Fruit fly (Drosophila melanogaster) whole organism, wandering third instar larva: Measurements from ENCODE around the gene NANS.
A peak's percentile ranks its signal among the peaks of the same experiment; 100 is the strongest.

Experiments
- Abd-B ChIP-seq: fragments of >200 bp; optimal IDR thresholded peaks from 2 replicates; lab custom pipeline; 2017; ENCODE audit warnings: missing biosample characterization, missing genetic modification characterization
- CG32264 ChIP-seq: fragments of 200-800 bp; sonication (Bioruptor generic); optimal IDR thresholded peaks from 2 replicates; lab custom pipeline; 2016; ENCODE audit warnings: missing biosample characterization, missing genetic modification characterization
- CrebA ChIP-seq: fragments of 200-800 bp; sonication (Bioruptor generic); optimal IDR thresholded peaks from 2 replicates; lab custom pipeline; 2016; ENCODE audit warnings: missing biosample characterization, mild to moderate bottlenecking, missing genetic modification characterization, borderline replicate concordance
- Dif ChIP-seq: fragments of 200-275, 200-300 bp; sonication (Bioruptor generic); optimal IDR thresholded peaks from 2 replicates; lab custom pipeline; 2018; ENCODE audit warnings: missing biosample characterization, missing genetic modification characterization; ENCODE audit not compliant: partially characterized antibody
- GATAd ChIP-seq: sonication (Bioruptor generic); optimal IDR thresholded peaks from 2 replicates; lab custom pipeline; 2016; ENCODE audit warnings: missing biosample characterization, missing genetic modification characterization
- Hnf4 ChIP-seq: fragments of 200-800 bp; sonication (Bioruptor generic); optimal IDR thresholded peaks from 2 replicates; lab custom pipeline; 2016; ENCODE audit warnings: missing biosample characterization, mild to moderate bottlenecking, missing genetic modification characterization
- Hr78 ChIP-seq: fragments of >200 bp; optimal IDR thresholded peaks from 2 replicates; lab custom pipeline; 2017; ENCODE audit warnings: missing biosample characterization, missing genetic modification characterization
- Hr83 ChIP-seq: fragments of 200-300 bp; sonication (Bioruptor generic); optimal IDR thresholded peaks from 2 replicates; lab custom pipeline; 2016; ENCODE audit warnings: missing biosample characterization, mild to moderate bottlenecking, missing genetic modification characterization, moderate library complexity; ENCODE audit not compliant: poor library complexity, severe bottlenecking
- Jra ChIP-seq: sonication (Bioruptor generic); optimal IDR thresholded peaks from 2 replicates; lab custom pipeline; 2016; ENCODE audit warnings: missing biosample characterization, missing genetic modification characterization
- Mio ChIP-seq: sonication (Bioruptor generic); optimal IDR thresholded peaks from 2 replicates; lab custom pipeline; 2016; ENCODE audit warnings: missing biosample characterization, missing genetic modification characterization
- Myc ChIP-seq: fragments of >200 bp; optimal IDR thresholded peaks from 2 replicates; lab custom pipeline; 2017
- N ChIP-seq: fragments of >200 bp; optimal IDR thresholded peaks from 2 replicates; lab custom pipeline; 2018; ENCODE audit warnings: missing biosample characterization, missing external identifiers, missing genetic modification characterization
- OdsH ChIP-seq: fragments of 200-800 bp; sonication (Bioruptor generic); optimal IDR thresholded peaks from 2 replicates; lab custom pipeline; 2016; ENCODE audit warnings: missing biosample characterization, mild to moderate bottlenecking, missing genetic modification characterization
- Rel ChIP-seq, 2 experiments: fragments of 200-800 bp; sonication (Bioruptor generic) in 1 of 2; optimal IDR thresholded peaks; 2 replicates in 1 of 2; 3 replicates in 1 of 2; lab custom pipeline; 2016 to 2019; ENCODE audit warnings: mild to moderate bottlenecking in 2 of 2, missing biosample characterization in 2 of 2, missing genetic modification characterization in 2 of 2, moderate library complexity in 1 of 2
- Sp1 ChIP-seq: fragments of 200-800 bp; sonication (Bioruptor generic); optimal IDR thresholded peaks from 3 replicates; lab custom pipeline; 2019; ENCODE audit warnings: missing biosample characterization, mild to moderate bottlenecking, missing genetic modification characterization, moderate library complexity
- br ChIP-seq: fragments of 200-800 bp; sonication (Bioruptor generic); optimal IDR thresholded peaks from 2 replicates; lab custom pipeline; 2016; ENCODE audit warnings: missing biosample characterization, missing genetic modification characterization
- brk ChIP-seq: fragments of 200-800 bp; sonication (Bioruptor generic); optimal IDR thresholded peaks from 2 replicates; lab custom pipeline; 2016; ENCODE audit warnings: missing biosample characterization, mild to moderate bottlenecking, missing genetic modification characterization
- dl ChIP-seq, 2 experiments: fragments of 175-275, 200-275 bp in 1 of 2; fragments of 200-275 bp in 1 of 2; sonication (Bioruptor generic); optimal IDR thresholded peaks; lab custom pipeline; 2018; ENCODE audit warnings: mild to moderate bottlenecking in 2 of 2, missing biosample characterization in 2 of 2, missing genetic modification characterization in 2 of 2, moderate library complexity in 2 of 2; ENCODE audit not compliant: partially characterized antibody in 2 of 2, insufficient read depth in 1 of 2
- dmrt93B ChIP-seq: fragments of 200-800 bp; sonication (Bioruptor generic); optimal IDR thresholded peaks from 2 replicates; lab custom pipeline; 2018; ENCODE audit warnings: missing biosample characterization, mild to moderate bottlenecking, missing genetic modification characterization
- ey ChIP-seq: fragments of 200-800 bp; sonication (Bioruptor generic); optimal IDR thresholded peaks from 2 replicates; lab custom pipeline; 2016; ENCODE audit warnings: missing biosample characterization, missing genetic modification characterization
- foxo ChIP-seq, 2 experiments: fragments of 200-800 bp; sonication (Bioruptor generic); optimal IDR thresholded peaks; 2 replicates in 1 of 2; 3 replicates in 1 of 2; lab custom pipeline; 2016 to 2017; ENCODE audit warnings: missing biosample characterization in 2 of 2, missing genetic modification characterization in 2 of 2
- h ChIP-seq: fragments of 200-800 bp; sonication (Bioruptor generic); optimal IDR thresholded peaks from 3 replicates; lab custom pipeline; 2016; ENCODE audit warnings: missing biosample characterization, mild to moderate bottlenecking, missing genetic modification characterization
- jim ChIP-seq: fragments of 175-275, 200-325 bp; sonication (Bioruptor generic); optimal IDR thresholded peaks from 2 replicates; lab custom pipeline; 2016; ENCODE audit warnings: missing biosample characterization, mild to moderate bottlenecking, missing genetic modification characterization
- lola ChIP-seq: fragments of >200 bp; optimal IDR thresholded peaks from 2 replicates; lab custom pipeline; 2017; ENCODE audit warnings: missing biosample characterization, missing genetic modification characterization
- pan ChIP-seq: fragments of >200 bp; optimal IDR thresholded peaks from 2 replicates; lab custom pipeline; 2017
- psq ChIP-seq: fragments of 200-800 bp; sonication (Bioruptor generic); optimal IDR thresholded peaks from 3 replicates; lab custom pipeline; 2017; ENCODE audit warnings: missing biosample characterization, mild to moderate bottlenecking, missing genetic modification characterization, moderate library complexity
- rgr ChIP-seq: fragments of 200-800 bp; sonication (Bioruptor generic); optimal IDR thresholded peaks from 3 replicates; lab custom pipeline; 2016; ENCODE audit warnings: missing biosample characterization, mild to moderate bottlenecking, missing genetic modification characterization
- sage ChIP-seq: fragments of 200-800 bp; sonication (Bioruptor generic); optimal IDR thresholded peaks from 2 replicates; lab custom pipeline; 2016; ENCODE audit warnings: missing biosample characterization, mild to moderate bottlenecking, missing genetic modification characterization
- tai ChIP-seq: sonication (Bioruptor generic); optimal IDR thresholded peaks from 2 replicates; lab custom pipeline; 2016; ENCODE audit warnings: missing biosample characterization, missing genetic modification characterization
- usp ChIP-seq: fragments of >200 bp; optimal IDR thresholded peaks from 2 replicates; lab custom pipeline; 2017; ENCODE audit warnings: missing biosample characterization, missing genetic modification characterization

NANS gene

dm6 chr3R:12384274-12384673, 42.1 kb upstream of the NANS start:
- TF ChIP-seq N (GFP tag; lab: Kevin White, UChicago) (no peak), Hr78 (no peak), psq (GFP tag; lab: Kevin White, UChicago) (no peak), OdsH (GFP tag; lab: Kevin White, UChicago) (no peak), CG32264 (no peak), ey (no peak), foxo (GFP tag; optimal IDR thresholded peaks at IDR 0.05; lab: Kevin White, UChicago) (no peak), Rel (GFP tag; optimal IDR thresholded peaks at IDR 0.05; lab: Kevin White, UChicago) (no peak), Rel (tag; optimal IDR thresholded peaks at IDR 0.05; lab: Kevin White, UChicago) (no peak), dmrt93B (GFP tag; lab: Kevin White, UChicago) (no peak), Sp1 (GFP tag; lab: Kevin White, UChicago) (no peak), Hr83 (no peak), brk (no peak), usp (GFP tag; lab: Kevin White, UChicago) (no peak), Dif (GFP tag; lab: Kevin White, UChicago) (no peak)

- no peak for TF ChIP-seq pan (lab: Kevin White, UChicago)
- no peak for TF ChIP-seq GATAd (GFP tag; lab: Kevin White, UChicago)
- TF ChIP-seq Abd-B (GFP tag; lab: Kevin White, UChicago), result no peak
- no peak for TF ChIP-seq tai (GFP tag; lab: Kevin White, UChicago)
- no peak for TF ChIP-seq dl (GFP tag; optimal IDR thresholded peaks at IDR 0.05; lab: Kevin White, UChicago; ENCODE audit: insufficient read depth in 1 of 2, partially characterized antibody in 2 of 2)
- no peak for TF ChIP-seq N (GFP tag; lab: Kevin White, UChicago)
- TF ChIP-seq Hr78, result no peak
- no peak for TF ChIP-seq Jra (GFP tag; lab: Kevin White, UChicago)
- no peak for TF ChIP-seq lola (GFP tag; lab: Kevin White, UChicago)
- TF ChIP-seq Myc, result no peak
- TF ChIP-seq Hnf4 (GFP tag; lab: Kevin White, UChicago), result no peak
- TF ChIP-seq psq (GFP tag; lab: Kevin White, UChicago), result no peak
- TF ChIP-seq, all 38 proteins: peak for 0
These were observed 40.4 kb upstream of the NANS start, which contains the start of gene Sol1 for dm6 chr3R:12385949-12386348. Gene Sol1 (plus strand): TSS chr3R:12386249.

dm6 chr3R:12386965-12387364, 39.4 kb upstream of the NANS start, which contains the start of gene CG33098:
Gene CG33098 (plus strand): TSS chr3R:12387188.
- no peak for TF ChIP-seq pan (lab: Kevin White, UChicago)
- no peak for TF ChIP-seq dmrt93B (GFP tag; lab: Kevin White, UChicago)
- no peak for TF ChIP-seq Myc
- TF ChIP-seq Jra (GFP tag; lab: Kevin White, UChicago), result no peak

dm6 chr3R:12395880-12396279, 30.5 kb upstream of the NANS start, which contains the start of the genes CG10096 and CG10097:
Gene CG10096 (minus strand): TSS chr3R:12395980.
Gene CG10097 (minus strand): TSS chr3R:12395980.
- TF ChIP-seq Jra (GFP tag; lab: Kevin White, UChicago) (no peak), rgr (GFP tag; lab: Kevin White, UChicago) (no peak), CrebA (GFP tag; lab: Kevin White, UChicago) (no peak), sage (GFP tag; lab: Kevin White, UChicago) (no peak)

dm6 chr3R:12398054-12398453, 28.3 kb upstream of the NANS start:
- TF ChIP-seq br (no peak), dl (GFP tag; optimal IDR thresholded peaks at IDR 0.05; lab: Kevin White, UChicago; ENCODE audit: insufficient read depth in 1 of 2, partially characterized antibody in 2 of 2) (no peak), Abd-B (GFP tag; lab: Kevin White, UChicago) (no peak), Rel (GFP tag; optimal IDR thresholded peaks at IDR 0.05; lab: Kevin White, UChicago) (no peak), Rel (tag; optimal IDR thresholded peaks at IDR 0.05; lab: Kevin White, UChicago) (no peak), CrebA (GFP tag; lab: Kevin White, UChicago) (peak; percentile 28), Mio (GFP tag; lab: Kevin White, UChicago) (no peak), ey (no peak), GATAd (GFP tag; lab: Kevin White, UChicago) (no peak), usp (GFP tag; lab: Kevin White, UChicago) (no peak), dmrt93B (GFP tag; lab: Kevin White, UChicago) (no peak), Hnf4 (GFP tag; lab: Kevin White, UChicago) (no peak), jim (no peak), sage (GFP tag; lab: Kevin White, UChicago) (peak; percentile 38), Dif (GFP tag; lab: Kevin White, UChicago) (no peak), h (GFP tag; lab: Kevin White, UChicago) (peak; percentile 24), lola (GFP tag; lab: Kevin White, UChicago) (no peak), pan (lab: Kevin White, UChicago) (no peak), tai (GFP tag; lab: Kevin White, UChicago) (no peak), Hr78 (no peak), CG32264 (no peak)
